Fruit fly (Drosophila melanogaster) whole organism, embryonic: ENCODE measurements around the gene vkg.
A peak's percentile ranks its signal among the peaks of the same experiment; 100 is the strongest.

Experiments used
- Abd-B ChIP-seq: fragments of 200-800 bp; sonication (Bioruptor generic); optimal IDR thresholded peaks from 2 replicates; lab custom pipeline; 2018; ENCODE audit warnings: missing biosample characterization, mild to moderate bottlenecking, missing genetic modification characterization, moderate library complexity
- Awh ChIP-seq: fragments of 200-800 bp; sonication (Bioruptor generic); IDR thresholded peaks from 2 replicates; pipeline ENCODE4, ENCODE4 v1.3.6; 2022; ENCODE audit warnings: missing biosample characterization, missing genetic modification characterization
- Blimp-1 ChIP-seq: fragments of 200-800 bp; sonication (Bioruptor generic); optimal IDR thresholded peaks from 3 replicates; lab custom pipeline; 2018; ENCODE audit warnings: missing biosample characterization, missing genetic modification characterization, mild to moderate bottlenecking, moderate library complexity, missing genetic modification reagents
- BtbVII ChIP-seq: fragments of 200-800 bp; sonication (Bioruptor generic); optimal IDR thresholded peaks from 3 replicates; lab custom pipeline; 2017; ENCODE audit warnings: missing biosample characterization, mild to moderate bottlenecking, missing genetic modification characterization
- CG11456 ChIP-seq: fragments of 200-800 bp; sonication (Bioruptor generic); IDR thresholded peaks from 3 replicates; pipeline ENCODE4 v1.3.6; 2022; ENCODE audit warnings: missing biosample characterization, missing genetic modification characterization
- CG11696 ChIP-seq: fragments of 200-800 bp; sonication (Bioruptor generic); IDR thresholded peaks from 2 replicates; pipeline ENCODE4 v1.3.6; 2022; ENCODE audit warnings: missing biosample characterization, missing genetic modification characterization
- CG13287 ChIP-seq: fragments of 200-800 bp; sonication (Bioruptor generic); IDR thresholded peaks from 2 replicates; pipeline ENCODE4 v1.3.6; 2022; ENCODE audit warnings: missing biosample characterization, missing genetic modification characterization; ENCODE audit not compliant: partially characterized antibody
- CG15514 ChIP-seq: fragments of 200-800 bp; sonication (Bioruptor generic); optimal IDR thresholded peaks from 3 replicates; lab custom pipeline; 2017; ENCODE audit warnings: missing biosample characterization, missing genetic modification characterization, mild to moderate bottlenecking, moderate library complexity, missing genetic modification reagents
- CG16813 ChIP-seq: fragments of 200-800 bp; sonication (Bioruptor generic); IDR thresholded peaks from 3 replicates; pipeline ENCODE4 v1.3.6; 2022; ENCODE audit warnings: missing biosample characterization, missing genetic modification characterization; ENCODE audit not compliant: partially characterized antibody
- CG16863 ChIP-seq: fragments of 200-800 bp; sonication (Bioruptor generic); optimal IDR thresholded peaks from 3 replicates; lab custom pipeline; 2016; ENCODE audit warnings: missing biosample characterization, missing genetic modification characterization
- CG17186 ChIP-seq: fragments of 200-800 bp; sonication (Bioruptor generic); optimal IDR thresholded peaks from 3 replicates; lab custom pipeline; 2017; ENCODE audit warnings: missing biosample characterization, missing genetic modification reagents, missing genetic modification characterization
- CG17912 ChIP-seq: fragments of 200-800 bp; sonication (Bioruptor generic); optimal IDR thresholded peaks from 2 replicates; lab custom pipeline; 2018; ENCODE audit warnings: missing biosample characterization, mild to moderate bottlenecking, missing genetic modification characterization
- CG30020 ChIP-seq: fragments of 200-800 bp; optimal IDR thresholded peaks from 2 replicates; lab custom pipeline; 2019; ENCODE audit warnings: missing biosample characterization, mild to moderate bottlenecking, missing genetic modification characterization, moderate library complexity
- CG31365 ChIP-seq: fragments of 200-800 bp; sonication (Bioruptor generic); optimal IDR thresholded peaks from 2 replicates; lab custom pipeline; 2018; ENCODE audit warnings: missing biosample characterization, mild to moderate bottlenecking, missing genetic modification characterization
- CG3163 ChIP-seq: fragments of 200-800 bp; sonication (Bioruptor generic); optimal IDR thresholded peaks from 3 replicates; lab custom pipeline; 2016; ENCODE audit warnings: missing biosample characterization, missing genetic modification characterization
- CG34376 ChIP-seq: fragments of 200-800 bp; sonication (Bioruptor generic); optimal IDR thresholded peaks from 2 replicates; lab custom pipeline; 2018; ENCODE audit warnings: missing biosample characterization, mild to moderate bottlenecking, missing genetic modification characterization
- CG3838 ChIP-seq: fragments of 200-800 bp; sonication (Bioruptor generic); optimal IDR thresholded peaks from 3 replicates; lab custom pipeline; 2016; ENCODE audit warnings: missing biosample characterization, missing genetic modification characterization
- CG8388 ChIP-seq: fragments of 200-800 bp; sonication (Bioruptor generic); optimal IDR thresholded peaks from 2 replicates; lab custom pipeline; 2019; ENCODE audit warnings: missing biosample characterization, mild to moderate bottlenecking, missing genetic modification characterization, moderate library complexity
- CG8924 ChIP-seq: fragments of 200-800 bp; optimal IDR thresholded peaks from 3 replicates; lab custom pipeline; 2019; ENCODE audit warnings: missing biosample characterization, mild to moderate bottlenecking, missing genetic modification characterization, moderate library complexity
- CG9609 ChIP-seq: fragments of 200-800 bp; sonication (Bioruptor generic); optimal IDR thresholded peaks from 3 replicates; lab custom pipeline; 2016; ENCODE audit warnings: missing biosample characterization, missing genetic modification characterization
- CoRest ChIP-seq: fragments of 200-800 bp; sonication (Bioruptor generic); optimal IDR thresholded peaks from 3 replicates; lab custom pipeline; 2018; ENCODE audit warnings: missing biosample characterization, mild to moderate bottlenecking, missing genetic modification characterization, moderate library complexity
- Dll ChIP-seq: fragments of 200-800 bp; sonication (Bioruptor generic); IDR thresholded peaks from 4 replicates; pipeline ENCODE4 v1.3.6; 2022; ENCODE audit warnings: missing biosample characterization, missing genetic modification characterization; ENCODE audit not compliant: partially characterized antibody
- Fer3 ChIP-seq: fragments of 200-800 bp; sonication (Bioruptor generic); optimal IDR thresholded peaks from 2 replicates; lab custom pipeline; 2018; ENCODE audit warnings: missing biosample characterization, mild to moderate bottlenecking, missing genetic modification characterization, moderate library complexity
- GATAe ChIP-seq: fragments of 200-800 bp; sonication (Bioruptor generic); conservative IDR thresholded peaks from 2 replicates; pipeline ENCODE4 v1.3.6; 2022; ENCODE audit warnings: missing biosample characterization, missing genetic modification characterization
- Hey ChIP-seq: fragments of 200-800 bp; sonication (Bioruptor generic); optimal IDR thresholded peaks from 3 replicates; lab custom pipeline; 2018; ENCODE audit warnings: missing biosample characterization, mild to moderate bottlenecking, missing genetic modification characterization
- Lpt ChIP-seq: fragments of >200 bp; optimal IDR thresholded peaks from 2 replicates; lab custom pipeline; 2018; ENCODE audit warnings: missing biosample characterization, missing genetic modification characterization
- Mad ChIP-seq: fragments of 200-800 bp; sonication (Bioruptor generic); optimal IDR thresholded peaks from 2 replicates; lab custom pipeline; 2016; ENCODE audit warnings: missing biosample characterization, missing genetic modification characterization
- Opbp ChIP-seq: fragments of 200-800 bp; sonication (Bioruptor generic); IDR thresholded peaks from 3 replicates; pipeline ENCODE4 v1.3.6; 2022; ENCODE audit warnings: missing biosample characterization, missing genetic modification characterization; ENCODE audit not compliant: partially characterized antibody
- ara ChIP-seq: fragments of 200-800 bp; sonication (Bioruptor generic); IDR thresholded peaks from 2 replicates; pipeline ENCODE4 v1.3.6; 2022; ENCODE audit warnings: missing biosample characterization, missing genetic modification characterization
- az2 ChIP-seq: fragments of 200-800 bp; sonication (Bioruptor generic); optimal IDR thresholded peaks from 3 replicates; lab custom pipeline; 2016; ENCODE audit warnings: missing biosample characterization, missing genetic modification characterization
- chinmo ChIP-seq: fragments of 200-800 bp; sonication (Bioruptor generic); IDR thresholded peaks from 4 replicates; pipeline ENCODE4 v1.3.6; 2022; ENCODE audit warnings: missing biosample characterization, missing genetic modification characterization; ENCODE audit not compliant: partially characterized antibody
- crp ChIP-seq, 2 experiments: fragments of 200-800 bp; sonication (Bioruptor generic); optimal IDR thresholded peaks; 2 replicates in 1 of 2; 3 replicates in 1 of 2; lab custom pipeline; 2017; ENCODE audit warnings: missing biosample characterization in 2 of 2, missing genetic modification characterization in 2 of 2, mild to moderate bottlenecking in 1 of 2, moderate library complexity in 1 of 2
- dm ChIP-seq: fragments of 200-800 bp; sonication (Bioruptor generic); optimal IDR thresholded peaks from 3 replicates; lab custom pipeline; 2016; ENCODE audit warnings: missing biosample characterization, missing genetic modification characterization
- hth ChIP-seq: fragments of >200 bp; optimal IDR thresholded peaks from 2 replicates; lab custom pipeline; 2017; ENCODE audit warnings: inconsistent platforms
- lilli ChIP-seq: fragments of 200-800 bp; sonication (Bioruptor generic); optimal IDR thresholded peaks from 3 replicates; lab custom pipeline; 2016; ENCODE audit warnings: missing biosample characterization, missing genetic modification characterization
- lola ChIP-seq, 3 experiments: fragments of >200 bp in 2 of 3; fragments of 200-800 bp in 1 of 3; sonication (Bioruptor generic) in 1 of 3; optimal IDR thresholded peaks; 2 replicates each; lab custom pipeline; 2017 to 2019; ENCODE audit warnings: missing biosample characterization in 3 of 3, missing genetic modification characterization in 3 of 3, mild to moderate bottlenecking in 1 of 3, moderate library complexity in 1 of 3
- lov ChIP-seq, 2 experiments: fragments of 200-800 bp in 1 of 2; fragments of >200 bp in 1 of 2; sonication (Bioruptor generic) in 1 of 2; IDR thresholded peaks in 1 of 2; optimal IDR thresholded peaks in 1 of 2; 2 replicates in 1 of 2; 3 replicates in 1 of 2; pipeline versions ENCODE4 v1.3.6 to Lab custom; 2017 to 2022; ENCODE audit warnings: missing biosample characterization in 1 of 2, missing genetic modification characterization in 1 of 2
- mld ChIP-seq: fragments of 200-800 bp; sonication (Bioruptor generic); IDR thresholded peaks from 3 replicates; pipeline ENCODE4 v1.3.6; 2022; ENCODE audit warnings: missing biosample characterization, missing genetic modification characterization; ENCODE audit not compliant: partially characterized antibody
- nmo ChIP-seq: fragments of 200-800 bp; sonication (Bioruptor generic); optimal IDR thresholded peaks from 2 replicates; lab custom pipeline; 2018; ENCODE audit warnings: missing biosample characterization, mild to moderate bottlenecking, missing genetic modification characterization, moderate library complexity
- phol ChIP-seq: fragments of 200-800 bp; sonication (Bioruptor generic); optimal IDR thresholded peaks from 3 replicates; lab custom pipeline; 2018; ENCODE audit warnings: missing biosample characterization, mild to moderate bottlenecking, missing genetic modification characterization, moderate library complexity
- psq ChIP-seq: fragments of 200-800 bp; sonication (Bioruptor generic); optimal IDR thresholded peaks from 2 replicates; lab custom pipeline; 2017; ENCODE audit warnings: missing biosample characterization, missing genetic modification characterization
- run ChIP-seq: fragments of 200-800 bp; sonication (Bioruptor generic); optimal IDR thresholded peaks from 3 replicates; lab custom pipeline; 2018; ENCODE audit warnings: missing biosample characterization, mild to moderate bottlenecking, missing genetic modification characterization
- schlank ChIP-seq: fragments of 200-800 bp; sonication (Bioruptor generic); optimal IDR thresholded peaks from 2 replicates; lab custom pipeline; 2018; ENCODE audit warnings: missing biosample characterization, mild to moderate bottlenecking, missing genetic modification characterization
- scrt ChIP-seq: fragments of 200-800 bp; sonication (Bioruptor generic); optimal IDR thresholded peaks from 2 replicates; lab custom pipeline; 2018; ENCODE audit warnings: missing biosample characterization, mild to moderate bottlenecking, missing genetic modification characterization, moderate library complexity
- slp2 ChIP-seq: fragments of 200-800 bp; sonication (Bioruptor generic); optimal IDR thresholded peaks from 2 replicates; lab custom pipeline; 2016; ENCODE audit warnings: missing biosample characterization, missing genetic modification characterization
- zen ChIP-seq: fragments of 200-800 bp; sonication (Bioruptor generic); optimal IDR thresholded peaks from 3 replicates; lab custom pipeline; 2018; ENCODE audit warnings: missing biosample characterization, mild to moderate bottlenecking, missing genetic modification characterization, moderate library complexity
- zf30C ChIP-seq: fragments of 200-800 bp; sonication (Bioruptor generic); optimal IDR thresholded peaks from 3 replicates; lab custom pipeline; 2018; ENCODE audit warnings: missing biosample characterization, mild to moderate bottlenecking, missing genetic modification characterization

The vkg gene

dm6 chr2L:5070797-5071579 is 43.0 kb upstream of the vkg start, which contains the start of gene RpL37A (continued):
- peak; percentile 83 for TF ChIP-seq phol (tag; lab: Kevin White, UChicago)
- no peak for TF ChIP-seq lov (optimal IDR thresholded peaks at IDR 0.05; lab: Kevin White, UChicago)
- peak; percentile 88 for TF ChIP-seq lov (GFP tag; IDR thresholded peaks at IDR 0.05; lab: Robert Waterston, UW)
- peak; percentile 91 for TF ChIP-seq CG15514
- peak; percentile 62 for TF ChIP-seq CG16863 (GFP tag; lab: Kevin White, UChicago)
- no peak for TF ChIP-seq GATAe (GFP tag; lab: Robert Waterston, UW)
- peak in 1 of 3 experiments; percentile 18 for TF ChIP-seq lola (GFP tag; optimal IDR thresholded peaks at IDR 0.05; lab: Kevin White, UChicago)
- peak; percentile 90 for TF ChIP-seq CG17912 (GFP tag; lab: Kevin White, UChicago)
- peak; percentile 53; the same call in 1 of the 2 replicates for TF ChIP-seq Awh (GFP tag; lab: Robert Waterston, UW)
- TF ChIP-seq mld (GFP tag; lab: Robert Waterston, UW), result no peak
- no peak for TF ChIP-seq Lpt (GFP tag; lab: Kevin White, UChicago)
- TF ChIP-seq slp2 (GFP tag; lab: Kevin White, UChicago), result peak; percentile 83
- no peak for TF ChIP-seq Dll (GFP tag; lab: Robert Waterston, UW)
- peak; percentile 92 for TF ChIP-seq CG17186
- TF ChIP-seq run, result peak; percentile 56
- peak; percentile 68 for TF ChIP-seq zen
- TF ChIP-seq CG13287 (GFP tag; lab: Robert Waterston, UW), result no peak; the same call in 1 of the 2 replicates
- TF ChIP-seq lilli (GFP tag; lab: Kevin White, UChicago), result peak; percentile 63
- TF ChIP-seq dm (GFP tag; lab: Kevin White, UChicago), result peak; percentile 94
- no peak for TF ChIP-seq Blimp-1 (GFP tag; lab: Kevin White, UChicago)
- peak; percentile 79 for TF ChIP-seq Fer3 (tag; lab: Kevin White, UChicago)
- TF ChIP-seq CG30020 (tag; lab: Kevin White, UChicago), result peak; percentile 53
- TF ChIP-seq Mad (GFP tag; lab: Kevin White, UChicago), result peak; percentile 91
- peak; percentile 83 for TF ChIP-seq scrt (GFP tag; lab: Kevin White, UChicago)
- peak; percentile 30 for TF ChIP-seq psq (GFP tag; lab: Kevin White, UChicago)
- TF ChIP-seq CG9609 (GFP tag; lab: Kevin White, UChicago), result peak; percentile 47
- peak; percentile 28 for TF ChIP-seq zf30C
- TF ChIP-seq CG11456 (GFP tag; lab: Robert Waterston, UW), result peak; percentile 86
- peak; percentile 48; the same call in 1 of the 3 replicates for TF ChIP-seq Opbp
- peak; percentile 65; the same call in 1 of the 4 replicates for TF ChIP-seq chinmo (GFP tag; lab: Robert Waterston, UW)
- peak; percentile 18 for TF ChIP-seq CG3838
- TF ChIP-seq ara, result peak; percentile 73
- TF ChIP-seq hth (lab: Kevin White, UChicago), result no peak
- peak; percentile 96 for TF ChIP-seq CG34376 (GFP tag; lab: Kevin White, UChicago)
- TF ChIP-seq CG3163 (GFP tag; lab: Kevin White, UChicago), result peak; percentile 63
- no peak for TF ChIP-seq Hey
- no peak for TF ChIP-seq CG16813 (GFP tag; lab: Robert Waterston, UW)
- TF ChIP-seq nmo (GFP tag; lab: Kevin White, UChicago), result peak; percentile 81
- TF ChIP-seq schlank (tag; lab: Kevin White, UChicago), result peak; percentile 82
- peak; percentile 68 for TF ChIP-seq CoRest
- peak; percentile 78 for TF ChIP-seq BtbVII
- peak; percentile 69 for TF ChIP-seq CG8924 (tag; lab: Kevin White, UChicago)
- TF ChIP-seq az2 (GFP tag; lab: Kevin White, UChicago), result peak; percentile 52
- peak; percentile 49 for TF ChIP-seq CG8388 (GFP tag; lab: Kevin White, UChicago)
- peak in 1 of 2 experiments; percentile 54 for TF ChIP-seq crp (GFP tag; optimal IDR thresholded peaks at IDR 0.05; lab: Kevin White, UChicago)
- TF ChIP-seq CG11696 (GFP tag; lab: Robert Waterston, UW), result 0 out of 2 replicates have a peak, but pooled peaks have one; percentile 32
- no peak for TF ChIP-seq Abd-B (GFP tag; lab: Kevin White, UChicago)
- peak; percentile 79 for TF ChIP-seq CG31365 (tag; lab: Kevin White, UChicago)
